Worm (Caenorhabditis elegans) whole organism, young adult: ENCODE data around the gene nhr-18.
A peak's percentile ranks its signal among the peaks of the same experiment; 100 is the strongest.

Experiments
- B0019.2 ChIP-seq: fragments of 200-800 bp; sonication (Bioruptor generic); conservative IDR thresholded peaks from 2 replicates; pipeline ENCODE4 v1.3.6; 2022; ENCODE audit warnings: missing genetic modification reagents, missing genetic modification characterization, missing compliant biosample characterization
- B0035.1 ChIP-seq: sonication (generic microtip); optimal IDR thresholded peaks from 2 replicates; lab custom pipeline; 2016; ENCODE audit warnings: missing genetic modification characterization, mild to moderate bottlenecking, missing compliant biosample characterization, missing genotype, missing genetic modification reagents
- B0261.1 ChIP-seq: sonication (generic microtip); optimal IDR thresholded peaks from 2 replicates; lab custom pipeline; 2016; ENCODE audit warnings: mild to moderate bottlenecking, missing genetic modification characterization, moderate library complexity, missing compliant biosample characterization
- D2030.7 ChIP-seq: fragments of 200-800 bp; sonication (Bioruptor generic); IDR thresholded peaks from 2 replicates; pipeline ENCODE4 v1.3.6; 2022; ENCODE audit warnings: missing genetic modification reagents, missing genetic modification characterization, missing compliant biosample characterization
- F23B12.7 ChIP-seq: sonication (generic microtip); optimal IDR thresholded peaks from 2 replicates; lab custom pipeline; 2017; ENCODE audit warnings: missing genetic modification characterization, mild to moderate bottlenecking, missing compliant biosample characterization, antibody characterized with exemption, moderate library complexity; ENCODE audit not compliant: insufficient read depth
- F49E8.2 ChIP-seq: sonication (generic microtip); optimal IDR thresholded peaks from 3 replicates; lab custom pipeline; 2017; ENCODE audit warnings: missing genetic modification characterization, mild to moderate bottlenecking, missing compliant biosample characterization, antibody characterized with exemption, moderate library complexity; ENCODE audit not compliant: insufficient read depth
- T26A5.8 ChIP-seq: sonication (generic microtip); optimal IDR thresholded peaks from 2 replicates; lab custom pipeline; 2016; ENCODE audit warnings: missing genetic modification characterization, missing compliant biosample characterization
- Y53F4B.3 ChIP-seq: fragments of 200-800 bp; sonication (Bioruptor generic); IDR thresholded peaks from 2 replicates; pipeline ENCODE4 v1.3.6; 2022; ENCODE audit warnings: missing genetic modification reagents, missing genetic modification characterization, missing compliant biosample characterization
- Y67H2A.10 ChIP-seq: fragments of 200-800 bp; sonication (Bioruptor generic); conservative IDR thresholded peaks from 2 replicates; pipeline ENCODE4 v1.3.6; 2022; ENCODE audit warnings: missing genetic modification reagents, missing genetic modification characterization, missing compliant biosample characterization
- Y95B8A.8 ChIP-seq: fragments of 200-800 bp; sonication (Bioruptor generic); IDR thresholded peaks from 2 replicates; pipeline ENCODE4 v1.3.6; 2022; ENCODE audit warnings: missing genetic modification reagents, missing genetic modification characterization, missing compliant biosample characterization
- akir-1 ChIP-seq: fragments of 200-800 bp; sonication (Bioruptor generic); optimal IDR thresholded peaks from 2 replicates; lab custom pipeline; 2018; ENCODE audit warnings: mild to moderate bottlenecking, missing genetic modification characterization, moderate library complexity, missing compliant biosample characterization
- aptf-3 ChIP-seq: fragments of 200-800 bp; sonication (Bioruptor generic); IDR thresholded peaks from 2 replicates; pipeline ENCODE4 v1.3.6; 2022; ENCODE audit warnings: missing genetic modification characterization, missing compliant biosample characterization
- atf-7 ChIP-seq: sonication (generic microtip); optimal IDR thresholded peaks from 2 replicates; lab custom pipeline; 2017; ENCODE audit warnings: mild to moderate bottlenecking, missing genetic modification characterization, missing compliant biosample characterization
- attf-3 ChIP-seq: fragments of 200-800 bp; sonication (Bioruptor generic); conservative IDR thresholded peaks from 2 replicates; pipeline ENCODE4 v1.3.6; 2022; ENCODE audit warnings: missing genetic modification reagents, missing genetic modification characterization, missing compliant biosample characterization
- attf-6 ChIP-seq: fragments of 200-800 bp; sonication (Bioruptor generic); IDR thresholded peaks from 2 replicates; pipeline ENCODE4 v1.3.6; 2022; ENCODE audit warnings: missing genetic modification reagents, missing genetic modification characterization, missing compliant biosample characterization
- bed-1 ChIP-seq: fragments of 200-800 bp; sonication (Bioruptor generic); IDR thresholded peaks from 2 replicates; pipeline ENCODE4 v1.3.6; 2022; ENCODE audit warnings: missing genetic modification reagents, missing genetic modification characterization, missing compliant biosample characterization
- bed-2 ChIP-seq: fragments of 200-800 bp; sonication (Bioruptor generic); IDR thresholded peaks from 2 replicates; pipeline ENCODE4 v1.3.6; 2022; ENCODE audit warnings: missing genetic modification reagents, missing genetic modification characterization, missing compliant biosample characterization
- cebp-2 ChIP-seq: fragments of 200-800 bp; sonication (Bioruptor generic); IDR thresholded peaks from 2 replicates; pipeline ENCODE4 v1.3.6; 2022; ENCODE audit warnings: missing genetic modification characterization, missing compliant biosample characterization
- dox-1 ChIP-seq: fragments of 200-800 bp; sonication (Bioruptor generic); IDR thresholded peaks from 2 replicates; pipeline ENCODE4 v1.3.6; 2022; ENCODE audit warnings: missing genetic modification reagents, missing genetic modification characterization, missing compliant biosample characterization
- dpff-1 ChIP-seq: sonication (generic microtip); optimal IDR thresholded peaks from 2 replicates; lab custom pipeline; 2017; ENCODE audit warnings: mild to moderate bottlenecking, missing genetic modification characterization, missing compliant biosample characterization
- efl-1 ChIP-seq: fragments of 150-350 bp; optimal IDR thresholded peaks from 2 replicates; lab custom pipeline; 2014; ENCODE audit warnings: missing biosample characterization, missing genetic modification reagents, missing genetic modification characterization
- fkh-3 ChIP-seq: sonication (generic microtip); optimal IDR thresholded peaks from 2 replicates; lab custom pipeline; 2016; ENCODE audit warnings: mild to moderate bottlenecking, missing genetic modification characterization, missing compliant biosample characterization
- hlh-12 ChIP-seq: sonication (generic microtip); optimal IDR thresholded peaks from 2 replicates; lab custom pipeline; 2016; ENCODE audit warnings: missing genetic modification characterization, missing compliant biosample characterization
- hlh-26 ChIP-seq: fragments of 200-800 bp; sonication (Bioruptor generic); conservative IDR thresholded peaks from 2 replicates; pipeline ENCODE4 v1.3.6; 2022; ENCODE audit warnings: missing genetic modification reagents, missing genetic modification characterization, missing compliant biosample characterization
- hmg-1.2 ChIP-seq: fragments of 200-800 bp; sonication (Bioruptor generic); IDR thresholded peaks from 2 replicates; pipeline ENCODE4 v1.3.6; 2022; ENCODE audit warnings: missing genetic modification reagents, missing genetic modification characterization, missing compliant biosample characterization
- hmg-20 ChIP-seq: fragments of 200-800 bp; sonication (Bioruptor generic); IDR thresholded peaks from 2 replicates; pipeline ENCODE4 v1.3.6; 2022; ENCODE audit warnings: missing genetic modification reagents, missing genetic modification characterization, missing compliant biosample characterization
- hsf-1 ChIP-seq: fragments of 200-800 bp; sonication (Bioruptor generic); IDR thresholded peaks from 2 replicates; pipeline ENCODE4 v1.3.6; 2022; ENCODE audit warnings: missing genetic modification reagents, missing genetic modification characterization, missing compliant biosample characterization
- let-526 ChIP-seq: fragments of 200-800 bp; sonication (Bioruptor generic); IDR thresholded peaks from 2 replicates; pipeline ENCODE4 v1.3.6; 2022; ENCODE audit warnings: missing genetic modification reagents, missing genetic modification characterization, missing compliant biosample characterization
- lin-26 ChIP-seq: fragments of 200-800 bp; sonication (Bioruptor generic); IDR thresholded peaks from 2 replicates; pipeline ENCODE4 v1.3.6; 2022; ENCODE audit warnings: missing genetic modification reagents, missing genetic modification characterization, missing compliant biosample characterization
- madf-10 ChIP-seq: sonication (generic microtip); optimal IDR thresholded peaks from 2 replicates; lab custom pipeline; 2016; ENCODE audit warnings: mild to moderate bottlenecking, missing genetic modification characterization, missing compliant biosample characterization
- mcd-1 ChIP-seq: fragments of 200-800 bp; sonication (Bioruptor generic); IDR thresholded peaks from 2 replicates; pipeline ENCODE4 v1.3.6; 2022; ENCODE audit warnings: missing genetic modification reagents, missing genetic modification characterization, missing compliant biosample characterization
- mel-28 ChIP-seq: sonication (generic microtip); optimal IDR thresholded peaks from 2 replicates; lab custom pipeline; 2016; ENCODE audit warnings: borderline replicate concordance, mild to moderate bottlenecking, missing genetic modification characterization, missing compliant biosample characterization
- nhr-120 ChIP-seq: fragments of 200-800 bp; sonication (Bioruptor generic); IDR thresholded peaks from 2 replicates; pipeline ENCODE4 v1.3.6; 2022; ENCODE audit warnings: missing genetic modification characterization, missing compliant biosample characterization
- nhr-179 ChIP-seq: sonication (generic microtip); optimal IDR thresholded peaks from 2 replicates; lab custom pipeline; 2016; ENCODE audit warnings: mild to moderate bottlenecking, missing genetic modification characterization, missing compliant biosample characterization
- nhr-27 ChIP-seq: fragments of 200-800 bp; sonication (Bioruptor generic); optimal IDR thresholded peaks from 2 replicates; lab custom pipeline; 2018; ENCODE audit warnings: mild to moderate bottlenecking, missing genetic modification characterization, moderate library complexity, missing compliant biosample characterization
- pbrm-1 ChIP-seq: fragments of 200-800 bp; sonication (Bioruptor generic); IDR thresholded peaks from 2 replicates; pipeline ENCODE4 v1.3.6; 2022; ENCODE audit warnings: missing genetic modification reagents, missing genetic modification characterization, missing compliant biosample characterization
- pha-4 ChIP-seq: fragments of 150-350 bp; sonication (generic microtip); optimal IDR thresholded peaks from 2 replicates; lab custom pipeline; 2014; ENCODE audit warnings: missing biosample characterization, missing genetic modification reagents, missing genetic modification characterization
- rcor-1 ChIP-seq: fragments of 200-800 bp; sonication (Bioruptor generic); IDR thresholded peaks from 2 replicates; pipeline ENCODE4 v1.3.6; 2022; ENCODE audit warnings: missing genetic modification reagents, missing genetic modification characterization, missing compliant biosample characterization
- rpc-1 ChIP-seq, 2 experiments: fragments of 150-350 bp in 1 of 2; sonication (generic microtip) in 1 of 2; optimal IDR thresholded peaks; 2 replicates each; lab custom pipeline; 2014 to 2018; ENCODE audit warnings: missing biosample characterization in 1 of 2, missing genetic modification characterization in 1 of 2, missing genetic modification reagents in 1 of 2, missing genotype in 1 of 2
- sdz-38 ChIP-seq: sonication (generic microtip); optimal IDR thresholded peaks from 2 replicates; lab custom pipeline; 2016; ENCODE audit warnings: missing genotype, missing genetic modification characterization, missing compliant biosample characterization
- snpc-1.1 ChIP-seq: sonication (generic microtip); optimal IDR thresholded peaks from 2 replicates; lab custom pipeline; 2017; ENCODE audit warnings: missing genetic modification characterization, mild to moderate bottlenecking, missing compliant biosample characterization, antibody characterized with exemption, moderate library complexity, missing genotype, missing genetic modification reagents; ENCODE audit not compliant: insufficient read depth
- tbp1 ChIP-seq: fragments of 200-800 bp; sonication (Bioruptor generic); optimal IDR thresholded peaks from 2 replicates; lab custom pipeline; 2018; ENCODE audit warnings: mild to moderate bottlenecking, missing genetic modification characterization, missing compliant biosample characterization
- tbx-9 ChIP-seq: sonication (generic microtip); optimal IDR thresholded peaks from 2 replicates; lab custom pipeline; 2016; ENCODE audit warnings: borderline replicate concordance, missing genetic modification characterization, inconsistent platforms, missing compliant biosample characterization
- unc-62 ChIP-seq: fragments of 150-350 bp; optimal IDR thresholded peaks from 2 replicates; lab custom pipeline; 2014; ENCODE audit warnings: missing biosample characterization, missing genetic modification reagents, missing genetic modification characterization
- xnd-1 ChIP-seq: sonication (generic microtip); optimal IDR thresholded peaks from 2 replicates; lab custom pipeline; 2016; ENCODE audit warnings: missing genotype, missing genetic modification reagents, missing genetic modification characterization, missing compliant biosample characterization
- ztf-22 ChIP-seq: fragments of 200-800 bp; sonication (Bioruptor generic); optimal IDR thresholded peaks from 2 replicates; lab custom pipeline; 2018; ENCODE audit warnings: mild to moderate bottlenecking, missing genetic modification characterization, moderate library complexity, missing compliant biosample characterization

nhr-18 gene

ce11 chrV:2274253-2274892 lies 47.4 kb downstream of the nhr-18 start, which contains the start of the genes Y5H2A.4 and abu-4 (continued):
- TF ChIP-seq xnd-1 (tag; lab: Kevin White, UChicago), result no peak
- TF ChIP-seq cebp-2 (GFP tag; lab: Robert Waterston, UW), result no peak

- TF ChIP-seq efl-1 (peak; percentile 14), Y53F4B.3 (no peak), xnd-1 (tag; lab: Kevin White, UChicago) (no peak), pha-4 (tag; lab: Kevin White, UChicago) (no peak), sdz-38 (no peak), F23B12.7 (tag; lab: Kevin White, UChicago) (no peak), atf-7 (tag; lab: Kevin White, UChicago) (no peak), Y95B8A.8 (no peak), B0019.2 (GFP tag; lab: Robert Waterston, UW) (no peak), nhr-120 (GFP tag; lab: Robert Waterston, UW) (no peak), tbp1 (GFP tag; lab: Kevin White, UChicago) (peak; percentile 64), ztf-22 (GFP tag; lab: Kevin White, UChicago) (no peak), hlh-26 (GFP tag; lab: Robert Waterston, UW) (no peak), nhr-179 (tag; lab: Kevin White, UChicago) (no peak), snpc-1.1 (no peak), rcor-1 (GFP tag; lab: Robert Waterston, UW) (no peak), bed-1 (no peak), hsf-1 (GFP tag; lab: Robert Waterston, UW) (no peak), rpc-1 (optimal IDR thresholded peaks at IDR 0.05; lab: Kevin White, UChicago) (no peak), rpc-1 (tag; optimal IDR thresholded peaks at IDR 0.05; lab: Kevin White, UChicago) (peak; percentile 50), lin-26 (no peak), T26A5.8 (tag; lab: Kevin White, UChicago) (no peak), Y67H2A.10 (no peak), hlh-12 (tag; lab: Kevin White, UChicago) (no peak), let-526 (GFP tag; lab: Robert Waterston, UW) (no peak), nhr-27 (tag; lab: Kevin White, UChicago) (no peak), madf-10 (no peak), attf-6 (GFP tag; lab: Robert Waterston, UW) (no peak), F49E8.2 (no peak), D2030.7 (GFP tag; lab: Robert Waterston, UW) (peak; percentile 21; the same call in 1 of the 2 replicates), akir-1 (GFP tag; lab: Kevin White, UChicago) (no peak), B0261.1 (tag; lab: Kevin White, UChicago) (no peak), dox-1 (GFP tag; lab: Robert Waterston, UW) (peak; percentile 26; the same call in 1 of the 2 replicates), B0035.1 (tag; lab: Kevin White, UChicago) (no peak), cebp-2 (GFP tag; lab: Robert Waterston, UW) (no peak), unc-62 (no peak), fkh-3 (tag; lab: Kevin White, UChicago) (no peak), bed-2 (GFP tag; lab: Robert Waterston, UW) (no peak), hmg-1.2 (peak; percentile 10; the same call in 1 of the 2 replicates), mel-28 (tag; lab: Kevin White, UChicago) (no peak), tbx-9 (tag; lab: Kevin White, UChicago) (no peak), dpff-1 (tag; lab: Kevin White, UChicago) (no peak), attf-3 (GFP tag; lab: Robert Waterston, UW) (no peak), pbrm-1 (no peak), aptf-3 (GFP tag; lab: Robert Waterston, UW) (no peak), mcd-1 (GFP tag; lab: Robert Waterston, UW) (0 out of 2 replicates have a peak, but pooled peaks have one; percentile 29), hmg-20 (GFP tag; lab: Robert Waterston, UW) (no peak)
Observed at ce11 chrV:2277260-2277659, 50.3 kb downstream of the nhr-18 start.
